Worm (Caenorhabditis elegans): Measurements from ENCODE around the gene srh-166.

- TF ChIP-seq fos-1 (tag; optimal IDR thresholded peaks at IDR 0.05), result no peak
- TF ChIP-seq unc-62 (GFP tag; optimal IDR thresholded peaks at IDR 0.05), result no peak
- no peak for TF ChIP-seq snpc-4 (tag; optimal IDR thresholded peaks at IDR 0.05)
- TF ChIP-seq aha-1 (tag; optimal IDR thresholded peaks at IDR 0.05), result no peak
- TF ChIP-seq nhr-237 (tag; optimal IDR thresholded peaks at IDR 0.05), result no peak
- TF ChIP-seq egl-27 (tag; optimal IDR thresholded peaks at IDR 0.05), result no peak
- no peak for TF ChIP-seq skn-1 (tag; optimal IDR thresholded peaks at IDR 0.05)
- no peak for TF ChIP-seq elt-3 (tag; optimal IDR thresholded peaks at IDR 0.05)
- no peak for TF ChIP-seq nhr-90 (tag; optimal IDR thresholded peaks at IDR 0.05; ENCODE audit: poor library complexity)
- TF ChIP-seq efl-3 (GFP tag; optimal IDR thresholded peaks at IDR 0.05), result no peak
- no peak for TF ChIP-seq ama-1 (optimal IDR thresholded peaks at IDR 0.05)
- TF ChIP-seq vab-15 (tag; optimal IDR thresholded peaks at IDR 0.05), result no peak
These were observed 50.6 kb downstream of the srh-166 start for ce11 chrV:20475029-20475428.
